Fruit fly (Drosophila melanogaster): ENCODE results near the gene CG11262.

The CG11262 gene

dm6 chr3L:13015823-13016465 lies 21.0 kb downstream of the CG11262 start, which contains the start of gene CG11267 (continued):
- TF ChIP-seq B-H1 (GFP tag; IDR thresholded peaks at IDR 0.05) (peak; percentile 87), Bdp1 (GFP tag; optimal IDR thresholded peaks at IDR 0.05) (peak; percentile 56), ttk (GFP tag; IDR thresholded peaks at IDR 0.05) (peak; percentile 74), Med (GFP tag) (peak; percentile 98), her (GFP tag; optimal IDR thresholded peaks at IDR 0.05) (peak; percentile 60), CG5180 (GFP tag; optimal IDR thresholded peaks at IDR 0.05) (peak; percentile 71), Awh (GFP tag; IDR thresholded peaks at IDR 0.05) (peak; percentile 87), so (GFP tag; IDR thresholded peaks at IDR 0.05) (peak; percentile 93), CG8478 (optimal IDR thresholded peaks at IDR 0.05) (no peak), CG2678 (tag; optimal IDR thresholded peaks at IDR 0.05) (peak; percentile 92), CG3163 (GFP tag; optimal IDR thresholded peaks at IDR 0.05) (peak; percentile 12), Hr78 (GFP tag; optimal IDR thresholded peaks at IDR 0.05) (peak in 1 of 2 experiments; percentile 2), bbx (GFP tag; IDR thresholded peaks at IDR 0.05; ENCODE audit: partially characterized antibody) (no peak), CG1024 (GFP tag; IDR thresholded peaks at IDR 0.05) (peak; percentile 91), Opbp (GFP tag; IDR thresholded peaks at IDR 0.05; ENCODE audit: partially characterized antibody) (0 out of 3 replicates have a peak, but pooled peaks have one; percentile 35), Kr (GFP tag; optimal IDR thresholded peaks at IDR 0.05) (no peak), Ptx1 (GFP tag; IDR thresholded peaks at IDR 0.05) (peak; percentile 86), jigr1 (GFP tag; IDR thresholded peaks at IDR 0.05) (peak; percentile 5; the same call in 1 of the 3 replicates), stwl (tag; optimal IDR thresholded peaks at IDR 0.05) (peak; percentile 35), gce (GFP tag; IDR thresholded peaks at IDR 0.05) (peak; percentile 83; the same call in 2 of the 3 replicates), Usf (GFP tag; optimal IDR thresholded peaks at IDR 0.05) (peak; percentile 48), CG42726 (GFP tag; IDR thresholded peaks at IDR 0.05; ENCODE audit: partially characterized antibody) (no peak), dm (GFP tag; optimal IDR thresholded peaks at IDR 0.05) (peak; percentile 43), Blimp-1 (GFP tag; optimal IDR thresholded peaks at IDR 0.05) (peak; percentile 78), cad (GFP tag; optimal IDR thresholded peaks at IDR 0.05) (no peak), pnt (GFP tag; optimal IDR thresholded peaks at IDR 0.05) (peak; percentile 80), Mes4 (GFP tag; optimal IDR thresholded peaks at IDR 0.05) (peak; percentile 51), gsb (GFP tag; IDR thresholded peaks at IDR 0.05) (peak; percentile 82), Adf1 (GFP tag; IDR thresholded peaks at IDR 0.05) (no peak), CG12659 (GFP tag; optimal IDR thresholded peaks at IDR 0.05) (peak; percentile 72), CG6765 (GFP tag; optimal IDR thresholded peaks at IDR 0.05) (peak; percentile 68), CG10979 (tag; optimal IDR thresholded peaks at IDR 0.05) (peak; percentile 81), CG6272 (GFP tag; IDR thresholded peaks at IDR 0.05) (peak; percentile 71), Dip2 (GFP tag; IDR thresholded peaks at IDR 0.05) (peak; percentile 29; the same call in 1 of the 2 replicates), CG17829 (tag; optimal IDR thresholded peaks at IDR 0.05) (peak; percentile 75), CG14860 (GFP tag; IDR thresholded peaks at IDR 0.05; ENCODE audit: partially characterized antibody) (no peak), eve (GFP tag; optimal IDR thresholded peaks at IDR 0.05) (peak in 1 of 2 experiments; percentile 88), kah (GFP tag; optimal IDR thresholded peaks at IDR 0.05) (peak; percentile 72), Nf-YC (tag; optimal IDR thresholded peaks at IDR 0.05) (peak; percentile 71), vnd (GFP tag; IDR thresholded peaks at IDR 0.05; ENCODE audit: partially characterized antibody) (no peak), usp (GFP tag; optimal IDR thresholded peaks at IDR 0.05) (no peak), CG1603 (tag; optimal IDR thresholded peaks at IDR 0.05) (peak; percentile 89), MESR4 (GFP tag; optimal IDR thresholded peaks at IDR 0.05) (peak; percentile 53), E2f1 (GFP tag; IDR thresholded peaks at IDR 0.05) (peak; percentile 89), CG6254 (GFP tag; optimal IDR thresholded peaks at IDR 0.05) (peak; percentile 71), CG7556 (GFP tag; optimal IDR thresholded peaks at IDR 0.05) (peak; percentile 76), CG6791 (GFP tag; IDR thresholded peaks at IDR 0.05; ENCODE audit: partially characterized antibody) (peak; percentile 44; the same call in 1 of the 3 replicates), ken (GFP tag; IDR thresholded peaks at IDR 0.05) (peak; percentile 88), CG6683 (GFP tag; optimal IDR thresholded peaks at IDR 0.05) (peak; percentile 65)

Data from whole organism, embryonic.